Fruit fly (Drosophila melanogaster): Measurements from ENCODE around the gene gw.

- TF ChIP-seq ey (GFP tag; optimal IDR thresholded peaks at IDR 0.05) (peak; percentile 25), pan (optimal IDR thresholded peaks at IDR 0.05) (no peak), Abd-B (GFP tag; optimal IDR thresholded peaks at IDR 0.05) (no peak), Mio (GFP tag; optimal IDR thresholded peaks at IDR 0.05) (no peak), N (GFP tag; optimal IDR thresholded peaks at IDR 0.05) (no peak), Rel (GFP tag; optimal IDR thresholded peaks at IDR 0.05) (no peak), Rel (tag; optimal IDR thresholded peaks at IDR 0.05) (no peak), br (GFP tag; optimal IDR thresholded peaks at IDR 0.05) (no peak), Vsx2 (GFP tag; optimal IDR thresholded peaks at IDR 0.05; ENCODE audit: partially characterized antibody) (peak; percentile 27)
Observed at dm6 chr4:695845-696244, 35.4 kb upstream of the gw start, which contains the start of gene myo.
